Worm (Caenorhabditis elegans) whole organism, mixed stage, embryonic: Measurements from ENCODE around the gene srw-16.

Experiments used
- bed-3 ChIP-seq: fragments of 200-800 bp; sonication (Bioruptor generic); optimal IDR thresholded peaks from 3 replicates; lab custom pipeline; 2018; ENCODE audit warnings: mild to moderate bottlenecking, missing genetic modification characterization, moderate library complexity, missing compliant biosample characterization
- ceh-39 ChIP-seq: fragments of 150-350 bp; optimal IDR thresholded peaks from 2 replicates; lab custom pipeline; 2014; ENCODE audit warnings: missing biosample characterization, missing genetic modification characterization
- ces-1 ChIP-seq: fragments of 150-350 bp; optimal IDR thresholded peaks from 2 replicates; lab custom pipeline; 2014; ENCODE audit warnings: missing biosample characterization, missing genetic modification reagents, missing genetic modification characterization
- ham-2 ChIP-seq: fragments of 200-800 bp; sonication (Bioruptor generic); optimal IDR thresholded peaks from 2 replicates; lab custom pipeline; 2018; ENCODE audit warnings: mild to moderate bottlenecking, missing genetic modification characterization, missing compliant biosample characterization
- lin-13 ChIP-seq: fragments of 150-350 bp; optimal IDR thresholded peaks from 2 replicates; lab custom pipeline; 2014; ENCODE audit warnings: missing biosample characterization, missing genetic modification characterization
- lsy-2 ChIP-seq: fragments of 150-350 bp; optimal IDR thresholded peaks from 2 replicates; lab custom pipeline; 2014; ENCODE audit warnings: missing biosample characterization, missing genetic modification characterization
- nhr-12 ChIP-seq: fragments of 150-350 bp; optimal IDR thresholded peaks from 2 replicates; lab custom pipeline; 2014; ENCODE audit warnings: missing biosample characterization, missing genetic modification characterization
- snpc-4 ChIP-seq: fragments of 150-350 bp; optimal IDR thresholded peaks from 2 replicates; lab custom pipeline; 2014; ENCODE audit warnings: missing biosample characterization, missing genetic modification characterization
- unc-62 ChIP-seq: fragments of 150-350 bp; optimal IDR thresholded peaks from 2 replicates; lab custom pipeline; 2014; ENCODE audit warnings: missing biosample characterization, missing genetic modification reagents, missing genetic modification characterization
- ztf-11 ChIP-seq: fragments of 150-350 bp; optimal IDR thresholded peaks from 2 replicates; lab custom pipeline; 2014; ENCODE audit warnings: missing biosample characterization, missing genetic modification characterization

DNA sequence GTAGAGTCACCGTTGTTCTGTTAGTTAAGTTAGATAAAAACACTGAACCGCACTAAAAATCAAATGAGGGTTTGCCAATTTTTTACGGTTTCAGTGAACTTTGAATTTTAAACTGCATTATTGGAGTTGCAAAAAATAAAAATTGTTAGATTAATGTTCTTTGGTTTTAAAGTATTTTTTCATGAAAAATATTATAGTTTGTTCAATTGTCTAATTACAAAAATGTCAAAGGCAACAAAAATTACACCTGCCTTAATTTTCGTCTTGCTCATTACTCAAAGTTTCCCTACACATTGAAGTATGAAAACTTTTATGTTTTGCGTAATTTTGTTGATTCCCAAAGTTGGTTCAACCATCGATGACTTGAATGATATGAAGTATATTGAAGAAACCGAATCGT lies 36.1 kb upstream of the srw-16 start, which contains the start of gene irld-62:
- no peak for TF ChIP-seq snpc-4
- TF ChIP-seq lin-13 = no peak
- TF ChIP-seq ztf-11 (tag; lab: Kevin White, UChicago) = no peak
- TF ChIP-seq ces-1 (GFP tag; lab: Kevin White, UChicago) = no peak
- no peak for TF ChIP-seq unc-62
- TF ChIP-seq ceh-39 (tag; lab: Kevin White, UChicago) = no peak
- no peak for TF ChIP-seq nhr-12
- TF ChIP-seq ham-2 = no peak
- no peak for TF ChIP-seq lsy-2 (tag; lab: Kevin White, UChicago)
- TF ChIP-seq bed-3 (GFP tag; lab: Kevin White, UChicago) = no peak
